Fruit fly (Drosophila melanogaster): ENCODE measurements around the gene CG6999.

- TF ChIP-seq tj (GFP tag; optimal IDR thresholded peaks at IDR 0.05) (no peak), CG7101 (tag; optimal IDR thresholded peaks at IDR 0.05) (peak; percentile 1), CG14711 (tag; optimal IDR thresholded peaks at IDR 0.05) (no peak), Hr96 (GFP tag; optimal IDR thresholded peaks at IDR 0.05) (no peak)
Observed at dm6 chrX:9075641-9076324, 12.4 kb upstream of the CG6999 start.
